Worm (Caenorhabditis elegans): ENCODE data around the gene H32C10.1.

The H32C10.1 gene

ce11 chrIV:5891265-5891664, 42.9 kb upstream of the H32C10.1 start, which contains the start of gene H04M03.3:
Gene H04M03.3 (plus strand): TSS chrIV:5891565.
- TF ChIP-seq mep-1 (tag; optimal IDR thresholded peaks at IDR 0.05) (no peak), ceh-28 (tag; optimal IDR thresholded peaks at IDR 0.05) (no peak), dmd-8 (GFP tag; IDR thresholded peaks at IDR 0.05) (no peak), ztf-11 (tag; optimal IDR thresholded peaks at IDR 0.05) (no peak), ceh-20 (GFP tag; IDR thresholded peaks at IDR 0.05) (no peak), unc-39 (tag; optimal IDR thresholded peaks at IDR 0.05) (no peak), nhr-10 (tag; optimal IDR thresholded peaks at IDR 0.05) (no peak), ZK337.2 (GFP tag; IDR thresholded peaks at IDR 0.05) (no peak), attf-4 (tag; optimal IDR thresholded peaks at IDR 0.05) (no peak)

- TF ChIP-seq nhr-42 (GFP tag; IDR thresholded peaks at IDR 0.05) (no peak), tra-1 (GFP tag; IDR thresholded peaks at IDR 0.05) (no peak), Y75B8A.6 (GFP tag; IDR thresholded peaks at IDR 0.05) (no peak), hif-1 (tag; optimal IDR thresholded peaks at IDR 0.05) (no peak), duxl-1 (tag; optimal IDR thresholded peaks at IDR 0.05; ENCODE audit: poor library complexity) (no peak), daf-19 (GFP tag; conservative IDR thresholded peaks at IDR 0.05) (no peak), ceh-62 (tag; optimal IDR thresholded peaks at IDR 0.05) (no peak), F49E8.2 (tag; optimal IDR thresholded peaks at IDR 0.05; ENCODE audit: borderline replicate concordance) (no peak), lin-15B (tag; optimal IDR thresholded peaks at IDR 0.05) (no peak), dve-1 (tag; optimal IDR thresholded peaks at IDR 0.05; ENCODE audit: insufficient read depth) (no peak), mxl-3 (GFP tag; optimal IDR thresholded peaks at IDR 0.05) (no peak)
Observed at ce11 chrIV:5895190-5895589, 39.0 kb upstream of the H32C10.1 start, which contains the start of gene nspb-6. Gene nspb-6 (plus strand): TSS chrIV:5895490.

ce11 chrIV:5896341-5896740, 37.8 kb upstream of the H32C10.1 start, which contains the start of gene pck-3:
Gene pck-3 (plus strand): TSS chrIV:5896641.
- no peak for TF ChIP-seq R02D3.7 (tag; optimal IDR thresholded peaks at IDR 0.05)
- TF ChIP-seq nhr-76 (tag; optimal IDR thresholded peaks at IDR 0.05) = no peak
- TF ChIP-seq hlh-30 (tag; optimal IDR thresholded peaks at IDR 0.05; ENCODE audit: insufficient read depth) = no peak
- no peak for TF ChIP-seq lin-13 (GFP tag; optimal IDR thresholded peaks at IDR 0.05)
- no peak for TF ChIP-seq ceh-82 (tag; optimal IDR thresholded peaks at IDR 0.05)
- TF ChIP-seq F37D6.2 (tag; optimal IDR thresholded peaks at IDR 0.05) = no peak

- TF ChIP-seq ces-1 (GFP tag; optimal IDR thresholded peaks at IDR 0.05) (peak; percentile 75), nhr-28 (tag; optimal IDR thresholded peaks at IDR 0.05) (no peak), zip-11 (GFP tag; IDR thresholded peaks at IDR 0.05) (no peak)
Observed at ce11 chrIV:5902730-5903129, 31.4 kb upstream of the H32C10.1 start.

ce11 chrIV:5903305-5903778, 30.8 kb upstream of the H32C10.1 start, which contains the start of gene H04M03.12:
Gene H04M03.12 (minus strand): TSS chrIV:5903355.
- no peak for TF ChIP-seq zip-2 (tag; optimal IDR thresholded peaks at IDR 0.05)
- no peak for TF ChIP-seq nhr-6 (tag; optimal IDR thresholded peaks at IDR 0.05)
- TF ChIP-seq lin-38 (GFP tag; IDR thresholded peaks at IDR 0.05) = no peak
- TF ChIP-seq mep-1 (tag; optimal IDR thresholded peaks at IDR 0.05) = no peak
- no peak for TF ChIP-seq dmd-9 (GFP tag; IDR thresholded peaks at IDR 0.05)
- no peak for TF ChIP-seq ztf-11 (tag; optimal IDR thresholded peaks at IDR 0.05)
- TF ChIP-seq Y48G9A.11 (GFP tag; IDR thresholded peaks at IDR 0.05) = no peak
- no peak for TF ChIP-seq mdl-1 (tag; optimal IDR thresholded peaks at IDR 0.05)
- no peak for TF ChIP-seq ceh-32 (tag; optimal IDR thresholded peaks at IDR 0.05; ENCODE audit: poor library complexity)
- no peak for TF ChIP-seq hlh-11 (tag; optimal IDR thresholded peaks at IDR 0.05)
- no peak for TF ChIP-seq ztf-7 (tag; optimal IDR thresholded peaks at IDR 0.05)
- TF ChIP-seq hmg-1.1 (GFP tag; IDR thresholded peaks at IDR 0.05) = no peak
- TF ChIP-seq ceh-20 (GFP tag; IDR thresholded peaks at IDR 0.05) = no peak
- TF ChIP-seq ceh-44 (GFP tag; IDR thresholded peaks at IDR 0.05) = no peak
- TF ChIP-seq egl-27 (tag; optimal IDR thresholded peaks at IDR 0.05) = no peak
- TF ChIP-seq Y75B8A.6 (GFP tag; IDR thresholded peaks at IDR 0.05) = no peak
- no peak for TF ChIP-seq mxl-3 (GFP tag; optimal IDR thresholded peaks at IDR 0.05)
- TF ChIP-seq R02D3.7 (tag; optimal IDR thresholded peaks at IDR 0.05) = no peak
